Worm (Caenorhabditis elegans) whole organism, mixed stage, embryonic: ENCODE results near the gene F36G9.13.

Experiments used
- bed-3 ChIP-seq: fragments of 200-800 bp; sonication (Bioruptor generic); optimal IDR thresholded peaks from 3 replicates; lab custom pipeline; 2018; ENCODE audit warnings: mild to moderate bottlenecking, missing genetic modification characterization, moderate library complexity, missing compliant biosample characterization
- blmp-1 ChIP-seq: fragments of 150-350 bp; optimal IDR thresholded peaks from 2 replicates; lab custom pipeline; 2014; ENCODE audit warnings: missing biosample characterization, missing genetic modification characterization
- elt-3 ChIP-seq: fragments of 150-350 bp; optimal IDR thresholded peaks from 2 replicates; lab custom pipeline; 2014; ENCODE audit warnings: missing biosample characterization, missing genetic modification characterization
- mep-1 ChIP-seq: fragments of 150-350 bp; optimal IDR thresholded peaks from 2 replicates; lab custom pipeline; 2017; ENCODE audit warnings: missing biosample characterization, missing genetic modification reagents, missing genetic modification characterization, inconsistent platforms
- nhr-28 ChIP-seq: fragments of 150-350 bp; optimal IDR thresholded peaks from 2 replicates; lab custom pipeline; 2014; ENCODE audit warnings: missing biosample characterization, missing genetic modification characterization
- nhr-76 ChIP-seq: sonication (generic microtip); optimal IDR thresholded peaks from 2 replicates; lab custom pipeline; 2017; ENCODE audit warnings: missing biosample characterization, missing genetic modification characterization
- pha-4 ChIP-seq: fragments of 150-350 bp; optimal IDR thresholded peaks from 2 replicates; lab custom pipeline; 2018; ENCODE audit warnings: missing biosample characterization, missing genetic modification reagents, missing genetic modification characterization
- snpc-4 ChIP-seq: fragments of 150-350 bp; optimal IDR thresholded peaks from 2 replicates; lab custom pipeline; 2014; ENCODE audit warnings: missing biosample characterization, missing genetic modification characterization
- sptf-1 ChIP-seq: sonication (generic microtip); optimal IDR thresholded peaks from 2 replicates; lab custom pipeline; 2017; ENCODE audit warnings: mild to moderate bottlenecking, missing genetic modification characterization, moderate library complexity, missing compliant biosample characterization
- unc-39 ChIP-seq: fragments of 150-350 bp; optimal IDR thresholded peaks from 2 replicates; lab custom pipeline; 2014; ENCODE audit warnings: missing biosample characterization, missing genetic modification characterization

DNA sequence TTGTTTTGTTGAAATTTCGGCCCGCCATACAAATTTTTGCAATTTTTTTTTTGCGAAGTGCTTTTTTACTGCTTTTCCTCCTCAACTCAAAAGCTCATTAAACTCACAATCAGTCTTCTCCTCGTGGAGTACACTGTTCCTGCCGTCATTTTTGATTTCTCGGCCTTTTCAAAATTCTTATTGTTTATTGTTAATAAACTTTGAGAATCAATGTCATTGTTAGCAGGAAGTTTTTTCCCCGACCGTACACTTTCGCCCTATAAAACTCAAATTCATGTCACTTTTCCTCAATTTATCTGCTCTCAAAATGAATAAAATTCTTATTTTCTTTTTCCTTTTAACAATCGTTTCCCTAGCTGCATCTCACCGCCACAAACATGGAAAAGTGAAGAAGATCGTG, 7.2 kb upstream of the F36G9.13 start, which contains the start of gene clec-232:
- TF ChIP-seq snpc-4 (tag; lab: Kevin White, UChicago) (no peak), mep-1 (tag; lab: Kevin White, UChicago) (no peak), elt-3 (tag; lab: Kevin White, UChicago) (no peak), sptf-1 (tag; lab: Kevin White, UChicago) (no peak), nhr-28 (tag; lab: Kevin White, UChicago) (no peak), unc-39 (tag; lab: Kevin White, UChicago) (no peak), bed-3 (GFP tag; lab: Kevin White, UChicago) (no peak), pha-4 (no peak), nhr-76 (tag; lab: Kevin White, UChicago) (no peak), blmp-1 (tag; lab: Kevin White, UChicago) (no peak)
